Worm (Caenorhabditis elegans): ENCODE results near the gene R10E8.1.
"Not testable (repeated sequence)": the region's sequence is repeated elsewhere in the genome, so short reads cannot be mapped to it uniquely, and the experiment has no call there.

Gene R10E8.1

ce11 chrV:18244408-18244807 lies 7.8 kb downstream of the R10E8.1 start:
- TF ChIP-seq dao-5 (tag; optimal IDR thresholded peaks at IDR 0.05) = no peak
- TF ChIP-seq W03F9.2 (tag; optimal IDR thresholded peaks at IDR 0.05) = no peak
- no peak for TF ChIP-seq him-1 (tag; optimal IDR thresholded peaks at IDR 0.05)

- TF ChIP-seq dao-5 (tag; optimal IDR thresholded peaks at IDR 0.05) (no peak), W03F9.2 (tag; optimal IDR thresholded peaks at IDR 0.05) (no peak), him-1 (tag; optimal IDR thresholded peaks at IDR 0.05) (no peak)
Measured at ce11 chrV:18243227-18243626, 9.0 kb downstream of the R10E8.1 start.

ce11 chrV:18241328-18241727 lies 10.9 kb downstream of the R10E8.1 start, which contains the start of gene R10E8.8:
R10E8.8 (minus strand) TSS chrV:18241670.
- TF ChIP-seq W03F9.2 (tag; optimal IDR thresholded peaks at IDR 0.05) (peak; percentile 30), him-1 (tag; optimal IDR thresholded peaks at IDR 0.05) (no peak), dao-5 (tag; optimal IDR thresholded peaks at IDR 0.05) (no peak)

DNA sequence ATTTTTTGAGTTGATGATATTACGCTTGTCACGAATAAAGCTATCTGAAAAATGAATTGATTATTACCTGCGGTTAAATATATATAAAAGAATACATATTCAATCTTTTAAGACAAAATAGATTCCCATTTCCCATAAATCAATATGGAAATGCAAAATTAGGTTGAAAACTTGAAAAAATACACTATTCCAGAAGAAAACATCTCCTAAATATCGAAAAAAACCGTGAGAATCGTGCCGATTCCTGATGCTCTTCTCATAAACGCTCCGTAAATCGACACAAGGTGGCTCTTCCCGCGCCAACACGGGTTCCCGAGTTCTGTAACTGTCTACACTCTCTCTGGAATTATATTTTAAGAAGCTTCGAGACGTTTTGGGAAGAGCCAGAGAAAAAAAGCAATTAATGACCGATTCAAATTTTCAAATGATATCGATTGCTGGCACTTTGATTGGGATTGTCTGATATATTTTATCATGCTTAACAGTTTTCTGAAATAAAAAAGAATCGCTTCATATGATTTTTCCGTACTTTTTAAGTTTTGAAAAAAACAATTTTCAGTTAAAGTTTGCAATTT lies 15.4 kb downstream of the R10E8.1 start, which contains the start of gene R10E8.3:
R10E8.3 (minus strand) TSS at position 51 of the 575 bp plus-strand sequence.
- TF ChIP-seq him-1 (tag; optimal IDR thresholded peaks at IDR 0.05) (no peak), dao-5 (tag; optimal IDR thresholded peaks at IDR 0.05) (no peak)

- TF ChIP-seq him-1 (tag; optimal IDR thresholded peaks at IDR 0.05) = no peak
- no peak for TF ChIP-seq dao-5 (tag; optimal IDR thresholded peaks at IDR 0.05)
Measured at ce11 chrV:18235808-18236207, 16.4 kb downstream of the R10E8.1 start.

DNA sequence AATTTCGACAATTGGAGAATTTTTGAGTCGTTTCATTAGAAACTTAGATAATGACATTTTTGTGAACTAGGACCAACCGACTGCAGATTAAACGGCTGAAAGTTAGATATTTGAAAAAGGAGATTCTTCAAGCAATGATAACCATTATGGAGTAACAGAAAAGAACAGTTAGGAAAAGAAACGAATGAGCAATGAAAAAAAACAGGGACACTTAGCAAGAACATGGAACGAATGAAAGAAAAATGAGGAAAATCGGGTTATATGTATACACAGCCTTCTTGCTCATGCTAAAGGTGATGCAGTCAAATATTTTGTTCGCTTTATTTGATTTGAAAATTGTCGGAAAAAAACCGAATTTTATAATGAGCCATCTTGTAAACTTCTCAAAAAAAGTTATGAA lies 27.9 kb downstream of the R10E8.1 start, which contains the start of gene F16H6.10:
F16H6.10 (minus strand) TSS at position 101 of the 400 bp plus-strand sequence.
- no peak for TF ChIP-seq dao-5 (tag; optimal IDR thresholded peaks at IDR 0.05)
- TF ChIP-seq him-1 (tag; optimal IDR thresholded peaks at IDR 0.05) = no peak
- no peak for TF ChIP-seq W03F9.2 (tag; optimal IDR thresholded peaks at IDR 0.05)

DNA sequence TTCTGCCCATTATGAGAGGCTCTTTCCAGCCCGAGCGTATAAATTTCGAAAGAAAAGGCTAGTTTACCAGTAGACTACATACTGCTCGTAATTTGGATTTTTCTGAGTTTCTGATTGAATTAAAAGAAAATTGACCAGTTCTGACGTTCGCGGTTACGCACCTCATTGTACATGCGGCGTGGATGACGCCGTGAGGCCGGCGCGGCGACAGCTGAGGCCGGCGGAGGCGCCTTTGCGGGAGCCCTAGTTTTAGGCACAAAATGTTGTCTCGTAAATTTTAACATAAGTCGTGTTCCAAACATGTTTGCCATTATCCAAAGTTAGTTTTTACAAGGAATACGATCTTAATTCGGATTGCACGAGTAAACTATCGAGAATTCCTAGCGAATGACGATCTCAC lies 35.4 kb downstream of the R10E8.1 start, which contains the start of gene F16H6.9:
F16H6.9 (plus strand) TSS at position 301 of the 400 bp plus-strand sequence.
- TF ChIP-seq dao-5, him-1, W03F9.2 (tag; optimal IDR thresholded peaks at IDR 0.05): not testable (repeated sequence)

- not testable (repeated sequence) for TF ChIP-seq W03F9.2, dao-5, him-1 (tag; optimal IDR thresholded peaks at IDR 0.05)
Measured at ce11 chrV:18216175-18216574, 36.0 kb downstream of the R10E8.1 start, which contains the start of gene F16H6.8. F16H6.8 (minus strand) TSS chrV:18216275.

ce11 chrV:18212848-18213247 lies 39.4 kb downstream of the R10E8.1 start:
- TF ChIP-seq dao-5 (tag; optimal IDR thresholded peaks at IDR 0.05) (no peak), W03F9.2 (tag; optimal IDR thresholded peaks at IDR 0.05) (no peak), him-1 (tag; optimal IDR thresholded peaks at IDR 0.05) (no peak)

- TF ChIP-seq W03F9.2 (tag; optimal IDR thresholded peaks at IDR 0.05) (no peak), dao-5 (tag; optimal IDR thresholded peaks at IDR 0.05) (no peak), him-1 (tag; optimal IDR thresholded peaks at IDR 0.05) (no peak)
Measured at ce11 chrV:18209071-18209470, 43.1 kb downstream of the R10E8.1 start, which contains the start of gene F16H6.7. F16H6.7 (minus strand) TSS chrV:18209171.

ce11 chrV:18198421-18198820 lies 53.8 kb downstream of the R10E8.1 start, which contains the start of gene F16H6.4:
F16H6.4 (plus strand) TSS chrV:18198721.
- TF ChIP-seq him-1 (tag; optimal IDR thresholded peaks at IDR 0.05) (no peak), W03F9.2 (tag; optimal IDR thresholded peaks at IDR 0.05) (no peak), dao-5 (tag; optimal IDR thresholded peaks at IDR 0.05) (no peak)

- TF ChIP-seq him-1 (tag; optimal IDR thresholded peaks at IDR 0.05) (no peak), dao-5 (tag; optimal IDR thresholded peaks at IDR 0.05) (no peak), W03F9.2 (tag; optimal IDR thresholded peaks at IDR 0.05) (no peak)
Measured at ce11 chrV:18195006-18195405, 57.2 kb downstream of the R10E8.1 start, which contains the start of gene F16H6.3. F16H6.3 (plus strand) TSS chrV:18195306.

Data from whole organism, L4/young adult.